Worm (Caenorhabditis elegans): Measurements from ENCODE around the gene C26B2.8.

The C26B2.8 gene

DNA sequence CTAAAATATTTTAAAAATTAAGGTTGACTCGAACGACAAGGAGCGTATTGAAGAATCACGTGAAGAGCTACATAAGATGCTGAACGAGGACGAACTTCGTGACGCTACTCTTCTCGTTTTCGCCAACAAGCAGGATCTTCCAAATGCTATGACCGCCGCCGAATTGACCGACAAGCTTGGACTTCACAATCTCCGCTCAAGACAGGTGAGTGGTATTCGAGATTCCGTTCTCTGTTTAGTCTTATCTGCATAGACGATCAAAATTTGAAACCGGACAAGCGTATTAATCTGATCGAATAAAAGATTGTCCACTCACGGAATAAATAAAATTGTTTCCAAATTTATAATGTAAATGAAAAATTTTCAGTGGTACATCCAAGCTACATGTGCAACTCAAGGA is 30.9 kb upstream of the C26B2.8 start:
- peak; percentile 29 for TF ChIP-seq nhr-25 (tag; optimal IDR thresholded peaks at IDR 0.05)
- no peak for TF ChIP-seq unc-39 (tag; optimal IDR thresholded peaks at IDR 0.05)
- TF ChIP-seq snpc-4 (tag; optimal IDR thresholded peaks at IDR 0.05), result no peak
- peak; percentile 60 for TF ChIP-seq ama-1 (optimal IDR thresholded peaks at IDR 0.05)
- peak; percentile 83 for TF ChIP-seq elt-1 (tag; optimal IDR thresholded peaks at IDR 0.05)

DNA sequence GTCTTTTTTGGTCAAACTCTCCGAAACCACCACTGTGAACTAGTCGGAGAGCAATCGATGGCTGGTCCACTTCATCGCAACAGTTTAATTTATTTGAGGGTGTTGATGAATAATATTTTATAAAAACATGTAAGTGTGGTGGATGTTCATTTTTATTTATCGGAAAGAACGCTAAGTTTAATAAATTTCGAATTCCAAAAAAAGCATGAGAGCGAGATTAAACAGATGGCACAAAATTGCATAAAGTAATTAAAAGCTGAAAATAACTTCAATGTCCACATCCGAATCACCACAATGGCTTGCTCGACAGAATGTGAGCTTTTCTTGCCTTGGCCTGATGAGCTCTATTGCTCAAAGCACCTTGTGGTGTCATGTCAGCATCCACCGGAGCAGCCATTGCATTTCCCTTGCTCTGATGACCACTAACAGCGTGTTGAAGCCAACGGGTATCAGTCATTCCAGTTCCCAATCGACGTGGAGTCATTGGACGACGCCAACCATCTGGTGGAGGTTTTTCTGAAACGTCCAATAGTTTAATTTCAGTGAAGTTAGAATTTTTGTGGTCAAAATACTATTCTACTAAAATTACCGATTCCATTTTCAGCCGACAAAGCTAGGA is 30.1 kb upstream of the C26B2.8 start:
- TF ChIP-seq ztf-11 (tag; optimal IDR thresholded peaks at IDR 0.05) (no peak), nhr-43 (tag; optimal IDR thresholded peaks at IDR 0.05; ENCODE audit: poor library complexity, severe bottlenecking) (peak; percentile 58), jun-1 (tag; optimal IDR thresholded peaks at IDR 0.05) (no peak), nhr-28 (tag; optimal IDR thresholded peaks at IDR 0.05) (no peak), tbx-2 (tag; optimal IDR thresholded peaks at IDR 0.05) (peak; percentile 19), zag-1 (tag; optimal IDR thresholded peaks at IDR 0.05) (no peak), nhr-76 (tag; optimal IDR thresholded peaks at IDR 0.05) (no peak), daf-12 (tag; optimal IDR thresholded peaks at IDR 0.05) (no peak), egl-5 (tag; optimal IDR thresholded peaks at IDR 0.05) (no peak), hmg-11 (tag; optimal IDR thresholded peaks at IDR 0.05) (peak; percentile 22), elt-2 (tag; optimal IDR thresholded peaks at IDR 0.05) (peak; percentile 3), ama-1 (optimal IDR thresholded peaks at IDR 0.05) (peak; percentile 41), skn-1 (tag; optimal IDR thresholded peaks at IDR 0.05) (no peak), ZK546.5 (tag; optimal IDR thresholded peaks at IDR 0.05) (no peak), lsy-12 (tag; optimal IDR thresholded peaks at IDR 0.05) (peak; percentile 68), elt-1 (tag; optimal IDR thresholded peaks at IDR 0.05) (no peak)

DNA sequence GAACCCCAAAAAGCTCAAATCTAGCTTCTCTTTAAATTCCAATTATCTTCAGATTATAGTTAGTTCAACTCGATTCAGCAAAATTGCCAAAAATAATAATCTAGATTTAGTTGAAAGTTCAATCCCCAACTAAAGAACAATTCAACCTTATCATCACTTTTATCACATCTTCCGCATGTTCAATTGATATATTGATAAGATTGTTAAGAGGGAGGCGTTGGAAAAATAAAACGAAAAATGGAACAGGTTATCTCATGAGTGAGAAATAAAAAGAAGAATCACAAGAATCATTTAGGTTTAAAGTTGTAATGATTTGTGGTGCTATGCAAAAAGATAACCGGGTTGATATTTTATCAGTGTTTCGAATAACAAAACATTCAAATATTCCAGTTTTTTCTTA is 28.2 kb upstream of the C26B2.8 start:
- no peak for TF ChIP-seq pha-4 (tag; optimal IDR thresholded peaks at IDR 0.05)
- peak; percentile 23 for TF ChIP-seq nhr-25 (tag; optimal IDR thresholded peaks at IDR 0.05)
- no peak for TF ChIP-seq fkh-2 (tag; optimal IDR thresholded peaks at IDR 0.05)
- TF ChIP-seq sea-2 (GFP tag; optimal IDR thresholded peaks at IDR 0.05), result no peak
- peak; percentile 79 to 98 (median 92) for TF ChIP-seq elt-3 (tag; optimal IDR thresholded peaks at IDR 0.05)
- TF ChIP-seq unc-62 (GFP tag; optimal IDR thresholded peaks at IDR 0.05), result no peak
- no peak for TF ChIP-seq nhr-12 (tag; optimal IDR thresholded peaks at IDR 0.05)
- no peak for TF ChIP-seq daf-12 (tag; optimal IDR thresholded peaks at IDR 0.05)
- no peak for TF ChIP-seq ama-1 (optimal IDR thresholded peaks at IDR 0.05)
- no peak for TF ChIP-seq pqm-1 (tag; optimal IDR thresholded peaks at IDR 0.05)
- no peak for TF ChIP-seq nhr-11 (tag; optimal IDR thresholded peaks at IDR 0.05)
- no peak for TF ChIP-seq ceh-9 (tag; optimal IDR thresholded peaks at IDR 0.05)
- TF ChIP-seq ztf-11 (tag; optimal IDR thresholded peaks at IDR 0.05), result no peak
- TF ChIP-seq elt-2 (tag; optimal IDR thresholded peaks at IDR 0.05), result peak; percentile 40
- TF ChIP-seq nfya-1 (tag; optimal IDR thresholded peaks at IDR 0.05; ENCODE audit: insufficient read depth), result no peak
- TF ChIP-seq lin-15B (tag; optimal IDR thresholded peaks at IDR 0.05), result no peak
- TF ChIP-seq nhr-23 (tag; optimal IDR thresholded peaks at IDR 0.05), result peak; percentile 64
- no peak for TF ChIP-seq nhr-67 (tag; optimal IDR thresholded peaks at IDR 0.05)
- TF ChIP-seq jun-1 (tag; optimal IDR thresholded peaks at IDR 0.05), result no peak
- TF ChIP-seq R02D3.7 (tag; optimal IDR thresholded peaks at IDR 0.05), result no peak

DNA sequence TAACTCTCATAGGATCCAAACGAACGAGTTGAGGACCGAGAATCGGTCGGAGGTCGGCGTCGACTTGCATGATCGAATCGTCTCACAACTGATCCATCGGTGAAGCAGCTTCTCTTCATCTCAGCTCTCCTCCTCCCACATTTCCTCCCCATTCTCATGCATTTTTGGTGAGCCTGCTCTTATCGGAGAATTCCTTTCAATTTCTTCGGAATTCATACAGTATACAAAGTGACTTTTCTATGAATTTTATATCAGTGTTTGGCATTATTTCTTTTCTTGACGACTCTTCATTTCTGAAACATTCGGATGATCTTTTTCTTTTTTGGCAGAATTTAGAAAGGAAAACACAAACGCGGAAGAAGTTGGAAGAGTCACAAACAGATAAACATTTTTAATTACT is 26.9 kb upstream of the C26B2.8 start, which contains the start of gene mec-17:
Gene mec-17 (minus strand): TSS at position 101 of the 400 bp plus-strand sequence.
- TF ChIP-seq ZK546.5 (tag; optimal IDR thresholded peaks at IDR 0.05) (no peak), lin-15B (tag; optimal IDR thresholded peaks at IDR 0.05) (no peak), lin-39 (tag; optimal IDR thresholded peaks at IDR 0.05) (no peak), ztf-11 (tag; optimal IDR thresholded peaks at IDR 0.05) (no peak), tbx-2 (tag; optimal IDR thresholded peaks at IDR 0.05) (no peak), aly-2 (tag; optimal IDR thresholded peaks at IDR 0.05) (no peak)

DNA sequence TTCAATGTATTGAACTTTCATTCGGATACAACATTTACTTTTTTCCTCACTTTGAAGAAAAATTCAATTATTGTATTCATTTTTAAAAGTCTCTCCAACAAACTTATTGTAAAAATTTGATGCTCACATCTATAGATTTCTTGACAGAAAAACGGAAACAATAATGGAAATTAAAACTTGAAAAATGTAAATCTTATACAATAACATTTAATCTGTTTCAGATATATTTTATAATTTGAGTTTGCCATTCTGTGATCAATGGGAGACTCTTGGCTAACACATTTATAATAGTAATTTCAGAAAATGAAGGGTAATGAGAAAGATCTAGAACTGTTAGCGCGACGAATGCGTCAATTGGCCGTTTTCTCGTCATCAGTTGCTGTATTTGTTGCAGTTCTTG is 25.6 kb upstream of the C26B2.8 start, which contains the start of gene col-115:
Gene col-115 (plus strand): TSS at position 301 of the 400 bp plus-strand sequence.
- TF ChIP-seq unc-39 (tag; optimal IDR thresholded peaks at IDR 0.05), result no peak
- no peak for TF ChIP-seq aly-2 (tag; optimal IDR thresholded peaks at IDR 0.05)
- no peak for TF ChIP-seq sea-2 (GFP tag; optimal IDR thresholded peaks at IDR 0.05)
- no peak for TF ChIP-seq nfya-1 (tag; optimal IDR thresholded peaks at IDR 0.05; ENCODE audit: insufficient read depth)
